Fruit fly (Drosophila melanogaster) whole organism, embryonic: ENCODE results near the gene cni.

Experiments used
- Asciz ChIP-seq: fragments of 200-800 bp; sonication (Bioruptor generic); optimal IDR thresholded peaks from 2 replicates; lab custom pipeline; 2017; ENCODE audit warnings: missing biosample characterization, mild to moderate bottlenecking, missing genetic modification characterization, missing genetic modification reagents
- B-H2 ChIP-seq: fragments of 200-800 bp; sonication (Bioruptor generic); optimal IDR thresholded peaks from 2 replicates; lab custom pipeline; 2018; ENCODE audit warnings: missing biosample characterization, mild to moderate bottlenecking, missing genetic modification characterization
- BtbVII ChIP-seq: fragments of 200-800 bp; sonication (Bioruptor generic); optimal IDR thresholded peaks from 3 replicates; lab custom pipeline; 2017; ENCODE audit warnings: missing biosample characterization, mild to moderate bottlenecking, missing genetic modification characterization
- CG10209 ChIP-seq: fragments of 200-800 bp; sonication (Bioruptor generic); optimal IDR thresholded peaks from 3 replicates; lab custom pipeline; 2017; ENCODE audit warnings: missing biosample characterization, mild to moderate bottlenecking, missing genetic modification characterization, missing genetic modification reagents
- CG10959 ChIP-seq: fragments of 200-800 bp; sonication (Bioruptor generic); IDR thresholded peaks from 2 replicates; pipeline ENCODE4 v1.3.6; 2022; ENCODE audit warnings: missing biosample characterization, missing genetic modification characterization
- CG11247 ChIP-seq: fragments of 200-800 bp; sonication (Bioruptor generic); IDR thresholded peaks from 2 replicates; pipeline ENCODE4 v1.3.6; 2022; ENCODE audit warnings: missing biosample characterization, missing genetic modification characterization
- CG12299 ChIP-seq: fragments of 200-800 bp; sonication (Bioruptor generic); optimal IDR thresholded peaks from 2 replicates; lab custom pipeline; 2018; ENCODE audit warnings: missing biosample characterization, mild to moderate bottlenecking, missing genetic modification characterization
- CG12769 ChIP-seq: fragments of 200-800 bp; sonication (Bioruptor generic); optimal IDR thresholded peaks from 2 replicates; lab custom pipeline; 2019; ENCODE audit warnings: missing biosample characterization, mild to moderate bottlenecking, missing genetic modification characterization, moderate library complexity
- CG1529 ChIP-seq: fragments of 200-800 bp; sonication (Bioruptor generic); optimal IDR thresholded peaks from 3 replicates; lab custom pipeline; 2018; ENCODE audit warnings: missing biosample characterization, missing genetic modification characterization
- CG15479 ChIP-seq: fragments of 200-800 bp; sonication (Bioruptor generic); optimal IDR thresholded peaks from 3 replicates; lab custom pipeline; 2019; ENCODE audit warnings: missing biosample characterization, mild to moderate bottlenecking, missing genetic modification characterization, moderate library complexity
- CG17186 ChIP-seq: fragments of 200-800 bp; sonication (Bioruptor generic); optimal IDR thresholded peaks from 3 replicates; lab custom pipeline; 2017; ENCODE audit warnings: missing biosample characterization, missing genetic modification reagents, missing genetic modification characterization
- CG17568 ChIP-seq: fragments of 200-800 bp; sonication (Bioruptor generic); optimal IDR thresholded peaks from 2 replicates; lab custom pipeline; 2018; ENCODE audit warnings: missing biosample characterization, mild to moderate bottlenecking, missing genetic modification characterization, moderate library complexity
- CG17829 ChIP-seq: fragments of 200-800 bp; optimal IDR thresholded peaks from 2 replicates; lab custom pipeline; 2019; ENCODE audit warnings: missing biosample characterization, mild to moderate bottlenecking, missing genetic modification characterization, moderate library complexity
- CG18011 ChIP-seq: fragments of 200-800 bp; sonication (Bioruptor generic); optimal IDR thresholded peaks from 2 replicates; lab custom pipeline; 2017; ENCODE audit warnings: missing biosample characterization, missing genetic modification characterization, mild to moderate bottlenecking, moderate library complexity, missing genotype
- CG2199 ChIP-seq: fragments of 200-800 bp; sonication (Bioruptor generic); IDR thresholded peaks from 3 replicates; pipeline ENCODE4 v1.3.6; 2022; ENCODE audit warnings: missing biosample characterization, missing genetic modification characterization
- CG2202 ChIP-seq: fragments of 200-800 bp; sonication (Bioruptor generic); optimal IDR thresholded peaks from 2 replicates; lab custom pipeline; 2018; ENCODE audit warnings: missing biosample characterization, mild to moderate bottlenecking, missing genetic modification characterization
- CG30020 ChIP-seq: fragments of 200-800 bp; optimal IDR thresholded peaks from 2 replicates; lab custom pipeline; 2019; ENCODE audit warnings: missing biosample characterization, mild to moderate bottlenecking, missing genetic modification characterization, moderate library complexity
- CG30431 ChIP-seq: fragments of 200-800 bp; sonication (Bioruptor generic); optimal IDR thresholded peaks from 2 replicates; lab custom pipeline; 2017; ENCODE audit warnings: missing biosample characterization, missing genetic modification characterization
- CG3065 ChIP-seq: fragments of 200-800 bp; sonication (Bioruptor generic); optimal IDR thresholded peaks from 2 replicates; lab custom pipeline; 2016; ENCODE audit warnings: missing biosample characterization, missing genetic modification characterization
- CG31365 ChIP-seq: fragments of 200-800 bp; sonication (Bioruptor generic); optimal IDR thresholded peaks from 2 replicates; lab custom pipeline; 2018; ENCODE audit warnings: missing biosample characterization, mild to moderate bottlenecking, missing genetic modification characterization
- CG34422 ChIP-seq: fragments of 200-800 bp; sonication (Bioruptor generic); IDR thresholded peaks from 3 replicates; pipeline ENCODE4 v1.3.6; 2022; ENCODE audit warnings: missing biosample characterization, missing genetic modification characterization
- CG6813 ChIP-seq: fragments of 200-800 bp; sonication (Bioruptor generic); optimal IDR thresholded peaks from 2 replicates; lab custom pipeline; 2017; ENCODE audit warnings: missing biosample characterization, missing genetic modification characterization, mild to moderate bottlenecking, moderate library complexity, missing genetic modification reagents
- CG7987 ChIP-seq: fragments of 200-800 bp; sonication (Bioruptor generic); optimal IDR thresholded peaks from 2 replicates; lab custom pipeline; 2018; ENCODE audit warnings: missing biosample characterization, mild to moderate bottlenecking, missing genetic modification characterization, moderate library complexity
- CG8388 ChIP-seq: fragments of 200-800 bp; sonication (Bioruptor generic); optimal IDR thresholded peaks from 2 replicates; lab custom pipeline; 2019; ENCODE audit warnings: missing biosample characterization, mild to moderate bottlenecking, missing genetic modification characterization, moderate library complexity
- CG9727 ChIP-seq: fragments of 200-800 bp; sonication (Bioruptor generic); optimal IDR thresholded peaks from 3 replicates; lab custom pipeline; 2017; ENCODE audit warnings: missing biosample characterization, mild to moderate bottlenecking, missing genetic modification characterization
- CoRest ChIP-seq: fragments of 200-800 bp; sonication (Bioruptor generic); optimal IDR thresholded peaks from 3 replicates; lab custom pipeline; 2018; ENCODE audit warnings: missing biosample characterization, mild to moderate bottlenecking, missing genetic modification characterization, moderate library complexity
- D ChIP-seq, 2 experiments: fragments of 200-800 bp in 1 of 2; fragments of >200 bp in 1 of 2; sonication (Bioruptor generic) in 1 of 2; optimal IDR thresholded peaks; 2 replicates in 1 of 2; 3 replicates in 1 of 2; lab custom pipeline; 2017; ENCODE audit warnings: mild to moderate bottlenecking in 1 of 2, missing biosample characterization in 1 of 2, missing genetic modification characterization in 1 of 2, missing genetic modification reagents in 1 of 2
- Eip74EF ChIP-seq, 2 experiments: fragments of 200-800 bp in 1 of 2; fragments of >200 bp in 1 of 2; sonication (Bioruptor generic) in 1 of 2; optimal IDR thresholded peaks; 2 replicates each; lab custom pipeline; 2017 to 2019; ENCODE audit warnings: missing biosample characterization in 2 of 2, missing genetic modification characterization in 2 of 2, mild to moderate bottlenecking in 1 of 2, moderate library complexity in 1 of 2
- HLH3B ChIP-seq: fragments of 200-800 bp; sonication (Bioruptor generic); IDR thresholded peaks from 2 replicates; pipeline ENCODE4 v1.3.6; 2022; ENCODE audit warnings: missing biosample characterization, missing genetic modification characterization
- NFAT ChIP-seq: fragments of 200-800 bp; sonication (Bioruptor generic); IDR thresholded peaks from 2 replicates; pipeline ENCODE4 v1.3.6; 2022; ENCODE audit warnings: missing biosample characterization, missing genetic modification characterization
- NK7.1 ChIP-seq: fragments of 200-800 bp; sonication (Bioruptor generic); optimal IDR thresholded peaks from 3 replicates; lab custom pipeline; 2016; ENCODE audit warnings: missing biosample characterization, missing genetic modification characterization
- NfI ChIP-seq: fragments of 200-800 bp; sonication (Bioruptor generic); optimal IDR thresholded peaks from 3 replicates; lab custom pipeline; 2018; ENCODE audit warnings: missing biosample characterization, mild to moderate bottlenecking, missing genetic modification characterization, moderate library complexity
- Sox102F ChIP-seq: fragments of 200-800 bp; sonication (Bioruptor generic); optimal IDR thresholded peaks from 2 replicates; lab custom pipeline; 2018; ENCODE audit warnings: missing biosample characterization, mild to moderate bottlenecking, missing genetic modification characterization, moderate library complexity
- Ssrp ChIP-seq: fragments of 200-800 bp; sonication (Bioruptor generic); optimal IDR thresholded peaks from 2 replicates; lab custom pipeline; 2018; ENCODE audit warnings: missing biosample characterization, mild to moderate bottlenecking, missing genetic modification characterization, moderate library complexity
- bcd ChIP-seq: fragments of 200-800 bp; sonication (Bioruptor generic); optimal IDR thresholded peaks from 2 replicates; lab custom pipeline; 2017; ENCODE audit warnings: missing biosample characterization, mild to moderate bottlenecking, missing genetic modification characterization
- chif ChIP-seq, 2 experiments: fragments of 200-800 bp; sonication (Bioruptor generic); optimal IDR thresholded peaks; 3 replicates each; lab custom pipeline; 2016; ENCODE audit warnings: missing biosample characterization in 2 of 2, missing genetic modification characterization in 2 of 2
- exex ChIP-seq: fragments of 200-800 bp; sonication (Bioruptor generic); optimal IDR thresholded peaks from 4 replicates; lab custom pipeline; 2018; ENCODE audit warnings: missing biosample characterization, mild to moderate bottlenecking, missing genetic modification characterization, moderate library complexity
- ind ChIP-seq: fragments of 200-800 bp; sonication (Bioruptor generic); optimal IDR thresholded peaks from 3 replicates; lab custom pipeline; 2016; ENCODE audit warnings: missing biosample characterization, missing genetic modification characterization
- pnt ChIP-seq: fragments of 200-800 bp; sonication (Bioruptor generic); optimal IDR thresholded peaks from 3 replicates; lab custom pipeline; 2016; ENCODE audit warnings: missing biosample characterization, missing genetic modification characterization
- prd ChIP-seq, 3 experiments: fragments of >200 bp in 2 of 3; fragments of 200-800 bp in 1 of 3; sonication (Bioruptor generic) in 1 of 3; optimal IDR thresholded peaks in 2 of 3; IDR thresholded peaks in 1 of 3; 2 replicates in 2 of 3; 3 replicates in 1 of 3; pipeline versions ENCODE4 v1.3.6 to Lab custom; 2017 to 2022; ENCODE audit warnings: missing biosample characterization in 1 of 3, missing genetic modification characterization in 1 of 3
- ro ChIP-seq: fragments of 200-800 bp; sonication (Bioruptor generic); IDR thresholded peaks from 2 replicates; pipeline ENCODE4 v1.3.6; 2022; ENCODE audit warnings: missing biosample characterization, missing genetic modification characterization
- sisA ChIP-seq: fragments of 200-800 bp; sonication (Bioruptor generic); IDR thresholded peaks from 2 replicates; pipeline ENCODE4 v1.3.6; 2022; ENCODE audit warnings: missing biosample characterization, missing genetic modification characterization
- sug ChIP-seq: fragments of 200-800 bp; optimal IDR thresholded peaks from 2 replicates; lab custom pipeline; 2019; ENCODE audit warnings: missing biosample characterization, mild to moderate bottlenecking, missing genetic modification characterization, moderate library complexity
- toy ChIP-seq: fragments of 200-800 bp; sonication (Bioruptor generic); IDR thresholded peaks from 2 replicates; pipeline ENCODE4 v1.3.6; 2022; ENCODE audit warnings: missing biosample characterization, missing genetic modification characterization
- tup ChIP-seq: fragments of 200-800 bp; sonication (Bioruptor generic); optimal IDR thresholded peaks from 2 replicates; lab custom pipeline; 2016; ENCODE audit warnings: missing biosample characterization, mild to moderate bottlenecking, missing genetic modification characterization, moderate library complexity
- twi ChIP-seq: fragments of 200-800 bp; optimal IDR thresholded peaks from 2 replicates; lab custom pipeline; 2019; ENCODE audit warnings: missing biosample characterization, mild to moderate bottlenecking, missing genetic modification characterization, moderate library complexity
- zfh2 ChIP-seq: fragments of 200-800 bp; sonication (Bioruptor generic); optimal IDR thresholded peaks from 2 replicates; lab custom pipeline; 2016; ENCODE audit warnings: missing biosample characterization, missing genetic modification characterization

Gene cni

dm6 chr2L:16307026-16307703, 3.4 kb downstream of the cni start, which contains the start of the genes CG5861 and Syx5 (continued):
- TF ChIP-seq CG6813 (GFP tag; lab: Kevin White, UChicago) (no peak), CG12299 (peak; percentile 38), CG2202 (tag; lab: Kevin White, UChicago) (peak; percentile 18), Asciz (GFP tag; lab: Kevin White, UChicago) (peak; percentile 14), CG18011 (peak; percentile 57), ro (GFP tag; lab: Robert Waterston, UW) (no peak), CG10959 (no peak), CG17829 (tag; lab: Kevin White, UChicago) (peak; percentile 80), HLH3B (GFP tag; lab: Robert Waterston, UW) (peak; percentile 40; the same call in 1 of the 2 replicates), CG7987 (GFP tag; lab: Kevin White, UChicago) (peak; percentile 17), twi (tag; lab: Kevin White, UChicago) (peak; percentile 54), CG1529 (peak; percentile 1), tup (peak; percentile 37), prd (optimal IDR thresholded peaks at IDR 0.05; lab: Kevin White, UChicago) (no peak), prd (GFP tag; IDR thresholded peaks at IDR 0.05; lab: Robert Waterston, UW) (peak; percentile 67), CG31365 (tag; lab: Kevin White, UChicago) (no peak), CG2199 (GFP tag; lab: Robert Waterston, UW) (no peak), BtbVII (GFP tag; lab: Kevin White, UChicago) (peak; percentile 38), CoRest (peak; percentile 72), CG34422 (0 out of 3 replicates have a peak, but pooled peaks have one; percentile 43), chif (GFP tag; optimal IDR thresholded peaks at IDR 0.05; lab: Kevin White, UChicago) (no peak), NK7.1 (GFP tag; lab: Kevin White, UChicago) (no peak), bcd (GFP tag; lab: Kevin White, UChicago) (peak; percentile 62), pnt (GFP tag; lab: Kevin White, UChicago) (no peak), CG10209 (GFP tag; lab: Kevin White, UChicago) (peak; percentile 19), B-H2 (GFP tag; lab: Kevin White, UChicago) (peak; percentile 76), Eip74EF (GFP tag; optimal IDR thresholded peaks at IDR 0.05; lab: Kevin White, UChicago) (peak in 1 of 2 experiments; percentile 0), zfh2 (peak; percentile 28), ind (GFP tag; lab: Kevin White, UChicago) (peak; percentile 62), sisA (GFP tag; lab: Robert Waterston, UW) (peak; percentile 46), CG11247 (GFP tag; lab: Robert Waterston, UW) (peak; percentile 45; the same call in 1 of the 2 replicates), CG30020 (tag; lab: Kevin White, UChicago) (peak; percentile 77), CG9727 (GFP tag; lab: Kevin White, UChicago) (peak; percentile 45), Sox102F (GFP tag; lab: Kevin White, UChicago) (no peak), toy (GFP tag; lab: Robert Waterston, UW) (no peak), CG17568 (GFP tag; lab: Kevin White, UChicago) (peak; percentile 10), CG8388 (peak; percentile 47), CG12769 (tag; lab: Kevin White, UChicago) (no peak), sug (tag; lab: Kevin White, UChicago) (peak; percentile 81), CG3065 (GFP tag; lab: Kevin White, UChicago) (no peak), CG15479 (GFP tag; lab: Kevin White, UChicago) (no peak), D (optimal IDR thresholded peaks at IDR 0.05; lab: Kevin White, UChicago) (no peak), D (GFP tag; optimal IDR thresholded peaks at IDR 0.05; lab: Kevin White, UChicago) (no peak), exex (tag; lab: Kevin White, UChicago) (peak; percentile 63), CG30431 (GFP tag; lab: Kevin White, UChicago) (no peak), NfI (GFP tag; lab: Kevin White, UChicago) (peak; percentile 72), Ssrp (tag; lab: Kevin White, UChicago) (peak; percentile 37), NFAT (GFP tag; lab: Robert Waterston, UW) (peak; percentile 55), CG17186 (GFP tag; lab: Kevin White, UChicago) (no peak)
